Worm (Caenorhabditis elegans) whole organism, L1 larva: ENCODE results near the gene F52H2.1.

Experiments
- ceh-90 ChIP-seq: sonication (generic microtip); optimal IDR thresholded peaks from 2 replicates; lab custom pipeline; 2016; ENCODE audit warnings: missing genetic modification characterization, missing compliant biosample characterization
- jun-1 ChIP-seq: fragments of 150-350 bp; optimal IDR thresholded peaks from 2 replicates; lab custom pipeline; 2014; ENCODE audit warnings: missing biosample characterization, missing genetic modification reagents, missing genetic modification characterization
- snpc-4 ChIP-seq: fragments of 150-350 bp; optimal IDR thresholded peaks from 2 replicates; lab custom pipeline; 2014; ENCODE audit warnings: missing biosample characterization, missing genetic modification characterization

DNA sequence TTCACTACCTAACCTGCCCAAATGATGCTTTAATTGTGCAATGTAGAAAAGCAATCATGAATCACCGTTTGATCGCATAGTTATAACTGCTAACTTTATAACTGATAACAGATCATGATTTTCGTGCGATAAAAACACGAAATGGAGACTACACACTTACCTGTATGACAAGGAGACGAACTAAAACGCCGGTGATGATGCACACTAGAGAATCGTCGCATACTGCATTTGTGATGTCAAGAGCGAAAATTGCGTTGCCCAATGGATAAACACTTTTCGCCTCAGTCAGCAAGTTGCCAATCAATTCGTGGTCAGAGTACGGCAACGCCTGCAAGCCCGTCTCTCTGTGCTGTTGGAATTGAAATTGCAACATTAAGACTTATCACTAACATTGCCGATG, 3.9 kb upstream of the F52H2.1 start:
- TF ChIP-seq ceh-90 (tag; lab: Kevin White, UChicago) (no peak), snpc-4 (tag; lab: Kevin White, UChicago) (no peak), jun-1 (no peak)
